Fruit fly (Drosophila melanogaster) whole organism, larva: ENCODE measurements around the gene CG10553.

Experiments
- noc ChIP-seq: fragments of 200-800 bp; sonication (Bioruptor generic); optimal IDR thresholded peaks from 3 replicates; lab custom pipeline; 2019; ENCODE audit warnings: missing biosample characterization, mild to moderate bottlenecking, missing genetic modification characterization, moderate library complexity

CG10553 gene

DNA sequence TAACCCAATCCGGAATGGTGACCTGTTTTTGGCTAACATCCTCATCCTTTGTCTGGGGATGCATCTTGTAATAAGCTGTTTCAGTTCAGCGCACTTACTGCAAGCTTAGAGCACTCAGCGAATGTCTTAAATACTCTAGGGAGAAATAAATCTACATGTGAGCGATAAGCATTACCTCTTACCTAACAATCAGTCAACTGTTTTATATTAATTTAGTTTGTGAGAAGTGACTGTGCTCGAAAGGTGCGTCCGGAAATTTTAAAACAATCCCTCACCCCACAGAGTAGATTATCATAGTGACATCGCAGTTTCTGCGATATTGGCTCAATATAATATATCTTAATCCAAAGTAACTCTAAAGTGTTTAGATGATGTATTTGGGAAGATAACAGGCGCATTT lies at the start of gene CG10553:
TSS of gene CG10553 (minus strand) at position 101 of the 400 bp plus-strand sequence.
- TF ChIP-seq noc (tag; lab: Kevin White, UChicago) = no peak

- TF ChIP-seq noc (tag; lab: Kevin White, UChicago) = no peak
These were observed 40.1 kb upstream of the CG10553 start, which contains the start of gene ND-49L for dm6 chr3R:25357985-25358384. ND-49L (plus strand) TSS chr3R:25358285.

DNA sequence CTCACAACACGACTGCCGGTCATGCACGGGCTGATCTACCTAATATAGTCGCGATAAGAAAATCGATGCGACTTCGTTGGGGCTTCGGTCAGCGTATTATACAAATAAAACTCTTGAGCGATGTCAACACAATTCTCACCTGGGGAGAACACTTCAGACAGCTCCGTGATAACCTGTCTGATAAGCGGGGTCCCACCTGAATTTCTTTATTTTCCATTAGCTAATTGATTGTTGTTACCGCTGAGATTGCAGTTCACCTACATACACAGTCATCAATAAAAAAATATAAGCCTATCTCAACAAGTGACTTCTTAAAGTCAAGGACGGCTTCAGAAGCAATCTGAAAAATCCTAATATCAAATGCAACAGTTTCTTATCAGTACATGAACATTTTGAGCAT lies 29.0 kb upstream of the CG10553 start, which contains the start of gene tobi:
TSS of gene tobi (minus strand) at position 23 of the 400 bp plus-strand sequence.
- TF ChIP-seq noc (tag; lab: Kevin White, UChicago) = no peak

DNA sequence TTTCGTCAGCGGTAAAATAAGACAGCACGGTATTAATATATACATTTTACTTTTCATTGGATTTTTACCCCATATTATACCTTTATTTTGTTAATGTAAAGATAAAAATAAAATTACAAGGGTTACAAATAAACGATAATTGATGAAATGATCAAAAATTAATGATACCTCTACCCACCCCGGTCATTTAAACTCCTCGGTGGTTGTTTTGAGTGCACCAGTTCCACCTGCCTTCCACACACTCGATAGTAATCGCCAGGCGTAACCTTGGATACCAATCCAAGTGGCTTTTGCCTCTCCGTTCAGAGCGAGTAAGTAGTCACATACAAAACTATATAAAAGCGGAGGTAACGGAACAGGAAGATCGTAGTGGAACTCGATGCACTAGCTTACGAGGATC lies 22.0 kb upstream of the CG10553 start, which contains the start of gene rha:
TSS of gene rha (plus strand) at position 301 of the 400 bp plus-strand sequence.
- TF ChIP-seq noc (tag; lab: Kevin White, UChicago) = no peak

DNA sequence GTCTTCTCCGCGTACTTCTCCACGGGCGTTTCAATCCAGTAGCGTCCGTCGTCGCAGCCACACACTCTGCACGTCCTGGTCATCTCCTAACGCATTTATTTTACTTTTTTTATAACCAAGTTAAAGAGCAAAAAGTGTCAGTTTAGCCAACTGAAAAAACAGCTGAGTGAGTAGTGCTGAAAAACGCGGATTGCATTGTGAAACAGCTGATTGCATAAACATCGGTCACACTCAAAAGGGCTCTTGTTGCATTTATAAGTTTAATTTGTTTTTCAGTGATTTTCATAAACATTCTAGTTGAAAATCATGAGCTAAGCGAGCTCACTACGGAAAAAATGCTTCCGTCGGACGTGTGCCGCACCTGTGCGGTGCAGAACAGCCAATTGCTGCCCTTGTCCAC lies 17.2 kb upstream of the CG10553 start, which contains the start of the genes CG10669 and CG11902:
TSS of gene CG10669 (minus strand) at position 179 of the 400 bp plus-strand sequence.
TSS of gene CG11902 (plus strand) at position 193 of the 400 bp plus-strand sequence.
- TF ChIP-seq noc (tag; lab: Kevin White, UChicago) = no peak

DNA sequence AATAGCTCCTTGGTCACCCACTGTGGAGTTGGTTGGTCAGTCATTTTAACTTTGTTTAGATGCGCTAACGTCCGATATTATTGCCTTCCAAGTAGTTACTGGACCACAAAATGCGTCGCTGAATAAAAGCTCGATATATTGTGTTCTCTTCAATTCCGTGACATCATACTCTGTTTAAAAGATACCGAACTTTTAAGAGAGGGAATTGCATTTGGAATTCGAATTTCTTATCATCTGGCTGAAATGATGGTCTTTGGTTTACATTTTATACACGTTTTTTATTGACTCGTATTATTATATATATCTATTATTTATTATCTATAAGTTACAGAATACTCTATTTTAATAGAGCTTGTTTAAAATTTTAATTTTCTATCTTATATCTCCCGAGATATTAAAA lies 13.2 kb upstream of the CG10553 start, which contains the start of gene CHKov2:
TSS of gene CHKov2 (minus strand) at position 101 of the 400 bp plus-strand sequence.
- TF ChIP-seq noc (tag; lab: Kevin White, UChicago) = no peak

- TF ChIP-seq noc (tag; lab: Kevin White, UChicago) = peak; percentile 48
These were observed 11.2 kb upstream of the CG10553 start, which contains the start of gene CHKov1 for dm6 chr3R:25329079-25329478. CHKov1 (minus strand) TSS chr3R:25329316.

dm6 chr3R:25322657-25323056 lies 4.7 kb upstream of the CG10553 start, which contains the start of gene CG10562:
CG10562 (minus strand) TSS chr3R:25322757.
- TF ChIP-seq noc (tag; lab: Kevin White, UChicago) = no peak

- TF ChIP-seq noc (tag; lab: Kevin White, UChicago) = no peak
These were observed 3.8 kb upstream of the CG10553 start for dm6 chr3R:25321681-25322080.

dm6 chr3R:25320898-25321297 lies 3.0 kb upstream of the CG10553 start:
- peak; percentile 34 for TF ChIP-seq noc (tag; lab: Kevin White, UChicago)

- TF ChIP-seq noc (tag; lab: Kevin White, UChicago) = no peak
These were observed 2.3 kb upstream of the CG10553 start, which contains the start of gene CG10560 for dm6 chr3R:25320051-25320705. CG10560 (minus strand) TSS chr3R:25320101.

DNA sequence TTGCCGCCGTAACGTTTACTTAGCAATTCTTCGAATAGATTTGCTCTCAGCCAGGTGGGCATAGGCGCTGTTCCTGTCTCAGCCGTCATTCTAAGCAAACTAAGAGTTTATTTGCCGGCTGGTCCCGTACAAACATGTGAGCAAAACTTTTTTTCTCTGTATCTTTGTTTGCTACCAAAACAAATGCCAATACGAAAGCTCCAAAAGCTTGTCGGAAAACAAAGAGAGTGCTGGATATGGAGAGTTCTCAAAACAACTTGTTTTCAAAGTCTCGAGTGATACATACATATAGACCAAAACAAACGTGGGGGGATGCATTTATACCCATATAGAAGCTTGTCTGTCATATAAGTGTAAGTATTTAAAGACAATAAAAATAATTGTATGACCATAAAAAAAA lies 1.9 kb downstream of the CG10553 start, which contains the start of gene CG10559:
TSS of gene CG10559 (minus strand) at position 101 of the 400 bp plus-strand sequence.
- TF ChIP-seq noc (tag; lab: Kevin White, UChicago) = no peak

dm6 chr3R:25313771-25314170 lies 4.1 kb downstream of the CG10553 start, which contains the start of gene CG31087:
CG31087 (minus strand) TSS chr3R:25313833.
- no peak for TF ChIP-seq noc (tag; lab: Kevin White, UChicago)

dm6 chr3R:25312583-25312982 lies 5.3 kb downstream of the CG10553 start:
- TF ChIP-seq noc (tag; lab: Kevin White, UChicago) = no peak

- no peak for TF ChIP-seq noc (tag; lab: Kevin White, UChicago)
These were observed 7.1 kb downstream of the CG10553 start, which contains the start of gene CG31099 for dm6 chr3R:25310843-25311242. CG31099 (minus strand) TSS chr3R:25310943.

DNA sequence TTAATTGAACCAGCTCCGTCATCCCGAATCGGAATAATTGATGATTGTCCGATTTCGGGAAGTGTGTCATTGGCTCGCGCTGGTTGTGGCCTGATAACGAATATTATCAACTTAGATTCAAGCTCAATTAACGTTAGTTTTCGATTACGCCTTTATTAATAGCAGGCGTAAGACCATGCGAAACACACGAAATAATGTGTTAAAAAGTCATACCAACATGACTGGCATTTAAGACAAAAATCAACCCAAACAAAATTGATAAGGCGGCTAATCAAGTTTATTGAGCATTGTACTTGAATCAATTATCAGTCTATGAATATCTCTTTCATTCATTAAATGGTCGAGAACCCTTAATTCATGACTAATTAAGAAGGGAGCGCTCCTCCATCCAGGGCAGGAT lies 8.7 kb downstream of the CG10553 start:
- TF ChIP-seq noc (tag; lab: Kevin White, UChicago) = peak; percentile 1
